Fruit fly (Drosophila melanogaster): Measurements from ENCODE around the gene Gr36b.

DNA sequence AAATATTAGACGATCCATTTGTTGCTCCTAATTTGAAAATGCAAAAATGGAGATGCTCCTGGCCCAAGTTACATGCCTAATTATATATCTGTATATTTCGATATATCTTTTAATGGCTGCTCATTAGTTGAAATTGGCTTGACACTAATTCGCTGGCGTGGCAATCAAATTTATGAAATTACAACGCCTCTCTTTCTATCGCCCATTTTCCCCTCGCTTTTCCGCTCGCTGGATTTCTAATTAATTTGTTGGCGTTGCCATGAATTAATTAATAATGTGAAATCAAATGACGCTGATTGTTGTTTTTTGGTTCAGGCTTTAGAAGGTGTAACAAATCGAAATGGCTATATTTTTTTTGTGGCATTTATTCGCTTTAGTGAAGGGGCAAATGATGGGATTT, 49.5 kb downstream of the Gr36b start:
- TF ChIP-seq CG8119 (GFP tag; IDR thresholded peaks at IDR 0.05) (no peak), CG8319 (GFP tag; optimal IDR thresholded peaks at IDR 0.05) (no peak), salr (GFP tag; optimal IDR thresholded peaks at IDR 0.05) (no peak), lz (GFP tag; optimal IDR thresholded peaks at IDR 0.05) (no peak), fd59A (GFP tag; optimal IDR thresholded peaks at IDR 0.05) (no peak)
